Worm (Caenorhabditis elegans) whole organism, midembryonic: ENCODE results near the gene fbxa-15.

Experiments used
- T22C8.4 ChIP-seq: fragments of 200-800 bp; sonication (Bioruptor generic); IDR thresholded peaks from 2 replicates; pipeline ENCODE4 v1.3.6; 2022; ENCODE audit warnings: missing genetic modification characterization, missing compliant biosample characterization
- cog-1 ChIP-seq: sonication (generic microtip); optimal IDR thresholded peaks from 2 replicates; lab custom pipeline; 2016; ENCODE audit warnings: missing genetic modification characterization, missing compliant biosample characterization
- flt-1 ChIP-seq: fragments of 200-800 bp; sonication (Bioruptor generic); IDR thresholded peaks from 2 replicates; pipeline ENCODE4 v1.3.6; 2022; ENCODE audit warnings: missing genetic modification characterization, missing compliant biosample characterization
- med-1 ChIP-seq: sonication (generic microtip); optimal IDR thresholded peaks from 2 replicates; lab custom pipeline; 2017; ENCODE audit warnings: missing genetic modification characterization, mild to moderate bottlenecking, missing compliant biosample characterization, antibody characterized with exemption, missing genetic modification reagents; ENCODE audit not compliant: insufficient read depth
- tab-1 ChIP-seq: fragments of 200-800 bp; sonication (Bioruptor generic); IDR thresholded peaks from 2 replicates; pipeline ENCODE4 v1.3.6; 2022; ENCODE audit warnings: missing genetic modification characterization, missing compliant biosample characterization
- ztf-29 ChIP-seq: fragments of 200-800 bp; sonication (Bioruptor generic); IDR thresholded peaks from 2 replicates; pipeline ENCODE4 v1.3.6; 2022; ENCODE audit warnings: missing genetic modification reagents, missing genetic modification characterization, missing compliant biosample characterization

- TF ChIP-seq tab-1 (no peak), ztf-29 (GFP tag; lab: Robert Waterston, UW) (no peak), T22C8.4 (GFP tag; lab: Robert Waterston, UW) (no peak), med-1 (GFP tag; lab: Kevin White, UChicago) (no peak), cog-1 (no peak), flt-1 (GFP tag; lab: Robert Waterston, UW) (no peak)
These were observed 10.4 kb upstream of the fbxa-15 start, which contains the start of gene Y82E9BL.19 for ce11 chrIII:1331894-1332293.
